Fruit fly (Drosophila melanogaster) whole organism, wandering third instar larva: ENCODE results near the gene Mul1.
A peak's percentile ranks its signal among the peaks of the same experiment; 100 is the strongest.

Experiments
- CG32264 ChIP-seq: fragments of 200-800 bp; sonication (Bioruptor generic); optimal IDR thresholded peaks from 2 replicates; lab custom pipeline; 2016; ENCODE audit warnings: missing biosample characterization, missing genetic modification characterization
- CG9705 ChIP-seq: fragments of 200-800 bp; sonication (Bioruptor generic); optimal IDR thresholded peaks from 2 replicates; lab custom pipeline; 2018; ENCODE audit warnings: missing biosample characterization, mild to moderate bottlenecking, missing genetic modification characterization
- CrebA ChIP-seq: fragments of 200-800 bp; sonication (Bioruptor generic); optimal IDR thresholded peaks from 2 replicates; lab custom pipeline; 2016; ENCODE audit warnings: missing biosample characterization, mild to moderate bottlenecking, missing genetic modification characterization, borderline replicate concordance
- Dfd ChIP-seq: fragments of >200 bp; optimal IDR thresholded peaks from 2 replicates; lab custom pipeline; 2017; ENCODE audit warnings: missing biosample characterization, missing genetic modification characterization
- GATAd ChIP-seq: sonication (Bioruptor generic); optimal IDR thresholded peaks from 2 replicates; lab custom pipeline; 2016; ENCODE audit warnings: missing biosample characterization, missing genetic modification characterization
- HLH106 ChIP-seq: fragments of 200-800 bp; optimal IDR thresholded peaks from 3 replicates; lab custom pipeline; 2019; ENCODE audit warnings: missing biosample characterization, mild to moderate bottlenecking, missing genetic modification characterization, moderate library complexity
- Hnf4 ChIP-seq: fragments of 200-800 bp; sonication (Bioruptor generic); optimal IDR thresholded peaks from 2 replicates; lab custom pipeline; 2016; ENCODE audit warnings: missing biosample characterization, mild to moderate bottlenecking, missing genetic modification characterization
- Hr78 ChIP-seq: fragments of >200 bp; optimal IDR thresholded peaks from 2 replicates; lab custom pipeline; 2017; ENCODE audit warnings: missing biosample characterization, missing genetic modification characterization
- Hr83 ChIP-seq: fragments of 200-300 bp; sonication (Bioruptor generic); optimal IDR thresholded peaks from 2 replicates; lab custom pipeline; 2016; ENCODE audit warnings: missing biosample characterization, mild to moderate bottlenecking, missing genetic modification characterization, moderate library complexity; ENCODE audit not compliant: poor library complexity, severe bottlenecking
- Jra ChIP-seq: sonication (Bioruptor generic); optimal IDR thresholded peaks from 2 replicates; lab custom pipeline; 2016; ENCODE audit warnings: missing biosample characterization, missing genetic modification characterization
- Mio ChIP-seq: sonication (Bioruptor generic); optimal IDR thresholded peaks from 2 replicates; lab custom pipeline; 2016; ENCODE audit warnings: missing biosample characterization, missing genetic modification characterization
- Myc ChIP-seq: fragments of >200 bp; optimal IDR thresholded peaks from 2 replicates; lab custom pipeline; 2017
- N ChIP-seq: fragments of >200 bp; optimal IDR thresholded peaks from 2 replicates; lab custom pipeline; 2018; ENCODE audit warnings: missing biosample characterization, missing external identifiers, missing genetic modification characterization
- OdsH ChIP-seq: fragments of 200-800 bp; sonication (Bioruptor generic); optimal IDR thresholded peaks from 2 replicates; lab custom pipeline; 2016; ENCODE audit warnings: missing biosample characterization, mild to moderate bottlenecking, missing genetic modification characterization
- Rel ChIP-seq, 2 experiments: fragments of 200-800 bp; sonication (Bioruptor generic) in 1 of 2; optimal IDR thresholded peaks; 2 replicates in 1 of 2; 3 replicates in 1 of 2; lab custom pipeline; 2016 to 2019; ENCODE audit warnings: mild to moderate bottlenecking in 2 of 2, missing biosample characterization in 2 of 2, missing genetic modification characterization in 2 of 2, moderate library complexity in 1 of 2
- Sp1 ChIP-seq: fragments of 200-800 bp; sonication (Bioruptor generic); optimal IDR thresholded peaks from 3 replicates; lab custom pipeline; 2019; ENCODE audit warnings: missing biosample characterization, mild to moderate bottlenecking, missing genetic modification characterization, moderate library complexity
- br ChIP-seq: fragments of 200-800 bp; sonication (Bioruptor generic); optimal IDR thresholded peaks from 2 replicates; lab custom pipeline; 2016; ENCODE audit warnings: missing biosample characterization, missing genetic modification characterization
- brk ChIP-seq: fragments of 200-800 bp; sonication (Bioruptor generic); optimal IDR thresholded peaks from 2 replicates; lab custom pipeline; 2016; ENCODE audit warnings: missing biosample characterization, mild to moderate bottlenecking, missing genetic modification characterization
- dl ChIP-seq, 2 experiments: fragments of 175-275, 200-275 bp in 1 of 2; fragments of 200-275 bp in 1 of 2; sonication (Bioruptor generic); optimal IDR thresholded peaks; lab custom pipeline; 2018; ENCODE audit warnings: mild to moderate bottlenecking in 2 of 2, missing biosample characterization in 2 of 2, missing genetic modification characterization in 2 of 2, moderate library complexity in 2 of 2; ENCODE audit not compliant: partially characterized antibody in 2 of 2, insufficient read depth in 1 of 2
- dmrt93B ChIP-seq: fragments of 200-800 bp; sonication (Bioruptor generic); optimal IDR thresholded peaks from 2 replicates; lab custom pipeline; 2018; ENCODE audit warnings: missing biosample characterization, mild to moderate bottlenecking, missing genetic modification characterization
- dsf ChIP-seq: sonication (Bioruptor generic); optimal IDR thresholded peaks from 2 replicates; lab custom pipeline; 2016; ENCODE audit warnings: missing biosample characterization, missing genetic modification characterization, borderline replicate concordance
- ey ChIP-seq: fragments of 200-800 bp; sonication (Bioruptor generic); optimal IDR thresholded peaks from 2 replicates; lab custom pipeline; 2016; ENCODE audit warnings: missing biosample characterization, missing genetic modification characterization
- fru ChIP-seq: fragments of 200-800 bp; sonication (Bioruptor generic); optimal IDR thresholded peaks from 3 replicates; lab custom pipeline; 2016; ENCODE audit warnings: missing biosample characterization, mild to moderate bottlenecking, missing genetic modification characterization
- h ChIP-seq: fragments of 200-800 bp; sonication (Bioruptor generic); optimal IDR thresholded peaks from 3 replicates; lab custom pipeline; 2016; ENCODE audit warnings: missing biosample characterization, mild to moderate bottlenecking, missing genetic modification characterization
- jim ChIP-seq: fragments of 175-275, 200-325 bp; sonication (Bioruptor generic); optimal IDR thresholded peaks from 2 replicates; lab custom pipeline; 2016; ENCODE audit warnings: missing biosample characterization, mild to moderate bottlenecking, missing genetic modification characterization
- psq ChIP-seq: fragments of 200-800 bp; sonication (Bioruptor generic); optimal IDR thresholded peaks from 3 replicates; lab custom pipeline; 2017; ENCODE audit warnings: missing biosample characterization, mild to moderate bottlenecking, missing genetic modification characterization, moderate library complexity
- rgr ChIP-seq: fragments of 200-800 bp; sonication (Bioruptor generic); optimal IDR thresholded peaks from 3 replicates; lab custom pipeline; 2016; ENCODE audit warnings: missing biosample characterization, mild to moderate bottlenecking, missing genetic modification characterization
- sage ChIP-seq: fragments of 200-800 bp; sonication (Bioruptor generic); optimal IDR thresholded peaks from 2 replicates; lab custom pipeline; 2016; ENCODE audit warnings: missing biosample characterization, mild to moderate bottlenecking, missing genetic modification characterization
- sv ChIP-seq: fragments of 200-800 bp; sonication (Bioruptor generic); optimal IDR thresholded peaks from 3 replicates; lab custom pipeline; 2016; ENCODE audit warnings: missing biosample characterization, missing genetic modification characterization
- tai ChIP-seq: sonication (Bioruptor generic); optimal IDR thresholded peaks from 2 replicates; lab custom pipeline; 2016; ENCODE audit warnings: missing biosample characterization, missing genetic modification characterization
- woc ChIP-seq: sonication (Bioruptor generic); optimal IDR thresholded peaks from 2 replicates; lab custom pipeline; 2016; ENCODE audit warnings: missing biosample characterization, mild to moderate bottlenecking, missing genetic modification characterization

Mul1 gene

DNA sequence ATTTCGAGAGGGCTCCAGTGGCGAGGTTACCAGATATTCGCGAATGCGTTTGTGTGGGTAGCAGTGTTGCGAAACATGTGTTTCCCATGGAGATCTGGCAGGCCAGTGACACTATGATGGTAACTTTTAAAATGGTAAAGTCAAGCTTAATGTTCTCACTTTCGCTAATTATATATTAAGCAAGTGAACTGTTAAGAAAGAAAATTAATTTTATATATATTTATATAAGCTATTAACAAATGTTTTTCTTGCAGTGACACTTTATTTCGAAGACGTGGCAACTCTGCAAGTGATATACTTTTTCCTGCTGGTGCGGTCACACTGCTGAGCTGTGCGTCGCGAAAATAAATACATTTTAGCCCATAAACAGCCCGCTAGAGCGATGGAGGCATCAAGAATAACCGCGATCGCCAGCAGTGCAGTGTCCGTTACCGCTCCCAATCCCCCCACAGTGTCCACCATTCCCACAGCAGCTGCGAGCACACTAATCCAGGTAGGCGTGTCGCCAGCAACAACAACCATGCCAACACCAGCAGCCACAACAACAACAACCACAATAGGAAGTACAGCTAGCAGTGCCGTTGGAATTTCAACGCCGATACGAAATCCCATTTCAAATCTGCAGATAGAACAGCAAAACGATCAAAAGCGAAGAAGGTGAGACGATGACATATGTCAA lies 19.1 kb downstream of the Mul1 start, which contains the start of the genes CG11593 and Rcd5:
CG11593 (minus strand) TSS at position 236 of the 679 bp plus-strand sequence.
Rcd5 (plus strand) TSS at position 283 of the 679 bp plus-strand sequence.
- TF ChIP-seq tai (GFP tag; lab: Kevin White, UChicago): no peak
- TF ChIP-seq dmrt93B (GFP tag; lab: Kevin White, UChicago): peak; percentile 60
- TF ChIP-seq sv (GFP tag; lab: Kevin White, UChicago): peak; percentile 27
- TF ChIP-seq Myc (lab: Kevin White, UChicago): peak; percentile 52
- peak; percentile 34 for TF ChIP-seq OdsH (GFP tag; lab: Kevin White, UChicago)
- TF ChIP-seq Jra (GFP tag; lab: Kevin White, UChicago): no peak
- TF ChIP-seq CrebA (GFP tag; lab: Kevin White, UChicago): no peak
- TF ChIP-seq HLH106 (tag; lab: Kevin White, UChicago): peak; percentile 76
- TF ChIP-seq psq (GFP tag; lab: Kevin White, UChicago): peak; percentile 60

DNA sequence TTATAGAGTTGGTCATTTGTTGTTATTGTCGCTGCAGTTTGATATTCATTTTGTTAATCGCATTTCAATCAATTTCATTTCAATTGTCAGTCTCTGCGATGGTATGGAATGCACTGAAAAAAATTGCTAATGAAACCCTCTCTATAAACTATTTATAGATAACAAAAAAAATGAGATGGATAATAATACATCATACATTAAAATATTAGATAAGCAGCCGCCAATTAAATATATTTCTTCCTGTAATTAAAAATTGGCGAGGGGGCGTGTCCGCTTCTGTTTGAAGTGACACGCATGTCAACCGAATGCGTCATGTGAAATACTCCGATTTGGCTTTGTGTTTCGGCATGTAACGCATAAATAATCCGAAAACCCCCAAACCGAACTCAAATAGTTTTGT lies 23.2 kb downstream of the Mul1 start:
- TF ChIP-seq jim (GFP tag; lab: Kevin White, UChicago) (no peak), dl (GFP tag; optimal IDR thresholded peaks at IDR 0.05; lab: Kevin White, UChicago; ENCODE audit: insufficient read depth in 1 of 2, partially characterized antibody in 2 of 2) (no peak), Sp1 (GFP tag; lab: Kevin White, UChicago) (no peak), CG9705 (GFP tag; lab: Kevin White, UChicago) (no peak), sv (GFP tag; lab: Kevin White, UChicago) (no peak), CG32264 (no peak), N (GFP tag; lab: Kevin White, UChicago) (no peak), h (GFP tag; lab: Kevin White, UChicago) (no peak), GATAd (GFP tag; lab: Kevin White, UChicago) (no peak), br (GFP tag; lab: Kevin White, UChicago) (no peak), Hr83 (GFP tag; lab: Kevin White, UChicago) (no peak)

- TF ChIP-seq rgr (GFP tag; lab: Kevin White, UChicago) (no peak), dsf (GFP tag; lab: Kevin White, UChicago) (no peak), woc (GFP tag; lab: Kevin White, UChicago) (no peak)
- TF ChIP-seq, all 38 proteins: peak for 0
These were observed 25.0 kb downstream of the Mul1 start, which contains the start of gene CG1136 for dm6 chr3L:4046289-4046688. Gene CG1136, plus strand, starts transcription at chr3L:4046596.

- TF ChIP-seq jim (GFP tag; lab: Kevin White, UChicago) (no peak), CrebA (GFP tag; lab: Kevin White, UChicago) (no peak), h (GFP tag; lab: Kevin White, UChicago) (no peak), GATAd (GFP tag; lab: Kevin White, UChicago) (no peak), Hr78 (GFP tag; lab: Kevin White, UChicago) (no peak), woc (GFP tag; lab: Kevin White, UChicago) (no peak), CG9705 (GFP tag; lab: Kevin White, UChicago) (no peak), Myc (lab: Kevin White, UChicago) (no peak), OdsH (GFP tag; lab: Kevin White, UChicago) (no peak), Jra (GFP tag; lab: Kevin White, UChicago) (no peak), rgr (GFP tag; lab: Kevin White, UChicago) (no peak), sv (GFP tag; lab: Kevin White, UChicago) (no peak), ey (GFP tag; lab: Kevin White, UChicago) (no peak), brk (GFP tag; lab: Kevin White, UChicago) (no peak), Mio (GFP tag; lab: Kevin White, UChicago) (no peak), N (GFP tag; lab: Kevin White, UChicago) (no peak), Sp1 (GFP tag; lab: Kevin White, UChicago) (no peak), dl (GFP tag; optimal IDR thresholded peaks at IDR 0.05; lab: Kevin White, UChicago; ENCODE audit: insufficient read depth in 1 of 2, partially characterized antibody in 2 of 2) (no peak), CG32264 (no peak), Dfd (GFP tag; lab: Kevin White, UChicago) (no peak)
These were observed 26.4 kb downstream of the Mul1 start, which contains the start of gene Dpy-30L2 for dm6 chr3L:4047635-4048034. Gene Dpy-30L2, minus strand, starts transcription at chr3L:4047735.

DNA sequence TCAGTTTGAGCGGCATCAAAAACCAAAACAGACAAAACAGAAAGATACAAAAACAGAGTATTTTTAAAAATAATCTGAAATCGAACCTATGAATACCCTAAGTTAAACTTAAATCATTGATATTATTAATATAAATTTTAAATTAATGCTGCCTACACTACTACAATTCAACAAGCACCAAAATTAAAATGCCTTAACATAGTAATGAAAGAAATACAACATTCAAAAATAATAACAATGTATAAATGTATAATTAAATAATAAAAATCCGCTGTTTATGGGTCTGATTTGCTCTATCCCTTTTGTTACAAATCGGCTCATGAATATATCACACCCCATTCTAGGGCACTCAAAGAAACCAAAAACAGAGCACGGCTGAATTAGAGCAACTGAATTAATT lies 27.8 kb downstream of the Mul1 start:
- no peak for TF ChIP-seq brk (GFP tag; lab: Kevin White, UChicago)
- TF ChIP-seq dl (GFP tag; optimal IDR thresholded peaks at IDR 0.05; lab: Kevin White, UChicago; ENCODE audit: insufficient read depth in 1 of 2, partially characterized antibody in 2 of 2): no peak
- TF ChIP-seq Hr78 (GFP tag; lab: Kevin White, UChicago): no peak
- TF ChIP-seq GATAd (GFP tag; lab: Kevin White, UChicago): no peak
- TF ChIP-seq sv (GFP tag; lab: Kevin White, UChicago): no peak
- TF ChIP-seq h (GFP tag; lab: Kevin White, UChicago): no peak
- TF ChIP-seq tai (GFP tag; lab: Kevin White, UChicago): no peak
- TF ChIP-seq Rel (GFP tag; optimal IDR thresholded peaks at IDR 0.05; lab: Kevin White, UChicago): no peak
- no peak for TF ChIP-seq Rel (tag; optimal IDR thresholded peaks at IDR 0.05; lab: Kevin White, UChicago)
- no peak for TF ChIP-seq fru (GFP tag; lab: Kevin White, UChicago)
- TF ChIP-seq OdsH (GFP tag; lab: Kevin White, UChicago): no peak
- no peak for TF ChIP-seq CG32264
- no peak for TF ChIP-seq Hnf4 (GFP tag; lab: Kevin White, UChicago)
- no peak for TF ChIP-seq sage (GFP tag; lab: Kevin White, UChicago)
- TF ChIP-seq br (GFP tag; lab: Kevin White, UChicago): no peak
- TF ChIP-seq woc (GFP tag; lab: Kevin White, UChicago): no peak
- TF ChIP-seq jim (GFP tag; lab: Kevin White, UChicago): no peak
- no peak for TF ChIP-seq rgr (GFP tag; lab: Kevin White, UChicago)
